Worm (Caenorhabditis elegans): ENCODE measurements around the gene srt-11.

srt-11 gene

DNA sequence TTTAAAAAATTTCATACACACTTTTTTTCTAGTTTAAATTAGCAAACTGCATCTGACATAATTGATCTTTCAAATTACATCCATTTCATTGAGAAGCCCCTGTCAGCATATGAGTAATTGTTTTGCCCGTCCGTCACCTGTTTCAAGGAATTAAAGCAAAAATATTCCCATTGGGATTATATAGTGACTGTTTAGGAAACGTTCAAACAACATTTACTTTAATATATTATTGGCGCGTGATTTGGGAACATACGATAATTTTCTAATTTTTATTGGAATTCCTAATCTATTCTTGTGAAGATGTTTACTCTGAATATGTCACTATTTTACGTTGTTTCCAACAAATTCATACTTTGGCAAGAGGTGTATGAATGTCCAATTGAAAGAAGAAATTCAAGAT is at the start of gene srt-11:
Gene srt-11, plus strand, starts transcription at position 301 of the 400 bp plus-strand sequence.
- no peak for TF ChIP-seq unc-62 (GFP tag; optimal IDR thresholded peaks at IDR 0.05)

DNA sequence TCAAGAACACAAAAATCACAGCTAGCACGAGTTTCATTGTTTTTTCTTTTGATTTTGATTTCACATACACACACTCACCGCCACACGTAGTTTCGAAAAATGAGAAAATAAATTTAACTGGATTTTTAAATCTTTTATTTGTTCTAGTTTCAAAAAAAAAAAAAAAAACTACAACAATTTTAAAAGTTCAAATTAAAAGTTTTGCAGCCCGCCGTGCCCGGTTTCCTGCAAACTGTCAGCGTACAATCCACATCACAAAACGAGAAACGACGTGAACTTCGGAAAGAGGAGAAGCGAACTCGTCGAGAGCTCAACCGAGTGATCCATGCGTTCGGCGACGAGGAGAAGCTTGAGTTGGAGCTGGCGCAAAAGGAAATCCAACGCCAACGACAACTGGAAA is 48.1 kb upstream of the srt-11 start, which contains the start of gene Y54E2A.5:
Gene Y54E2A.5, minus strand, starts transcription at position 101 of the 400 bp plus-strand sequence.
- no peak for TF ChIP-seq unc-62 (GFP tag; optimal IDR thresholded peaks at IDR 0.05)

DNA sequence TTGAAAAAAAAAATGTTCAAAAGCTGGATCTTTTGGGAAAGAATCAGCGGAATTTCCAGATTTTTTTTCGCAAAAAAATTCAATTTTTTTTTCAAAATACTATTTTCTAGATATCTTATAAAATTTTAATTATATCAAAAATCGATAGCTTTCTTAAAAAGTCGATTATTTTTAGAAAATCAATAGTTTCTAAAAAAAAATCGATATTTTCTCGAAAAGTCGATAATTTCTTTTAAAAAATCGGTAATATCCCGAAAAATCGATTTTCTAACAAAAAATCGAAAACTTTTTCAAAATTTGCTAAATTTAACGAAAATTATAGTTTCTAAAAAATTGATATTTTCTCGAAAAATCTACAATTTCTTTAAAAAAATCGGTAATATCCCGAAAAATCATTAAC is 37.0 kb upstream of the srt-11 start:
- no peak for TF ChIP-seq unc-62 (GFP tag; optimal IDR thresholded peaks at IDR 0.05)

DNA sequence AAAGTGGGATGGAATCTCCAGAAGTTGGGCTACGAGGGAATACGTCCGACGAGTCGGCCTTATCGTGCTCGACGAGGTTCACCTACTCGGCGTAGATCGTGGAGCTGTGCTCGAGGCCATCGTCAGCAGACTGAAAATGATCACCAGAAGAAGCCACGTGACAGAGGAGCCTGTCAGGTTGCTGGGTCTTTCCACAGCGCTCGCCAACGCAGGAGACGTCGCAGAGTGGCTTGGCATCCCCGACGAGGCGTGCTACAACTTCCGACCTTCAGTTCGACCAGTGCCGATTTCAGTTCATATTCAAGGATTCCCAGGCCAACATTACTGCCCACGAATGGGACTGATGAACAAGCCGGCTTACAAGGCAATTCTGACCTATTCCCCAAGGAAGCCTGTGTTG is 34.7 kb upstream of the srt-11 start:
- TF ChIP-seq unc-62 (GFP tag; optimal IDR thresholded peaks at IDR 0.05) = no peak

DNA sequence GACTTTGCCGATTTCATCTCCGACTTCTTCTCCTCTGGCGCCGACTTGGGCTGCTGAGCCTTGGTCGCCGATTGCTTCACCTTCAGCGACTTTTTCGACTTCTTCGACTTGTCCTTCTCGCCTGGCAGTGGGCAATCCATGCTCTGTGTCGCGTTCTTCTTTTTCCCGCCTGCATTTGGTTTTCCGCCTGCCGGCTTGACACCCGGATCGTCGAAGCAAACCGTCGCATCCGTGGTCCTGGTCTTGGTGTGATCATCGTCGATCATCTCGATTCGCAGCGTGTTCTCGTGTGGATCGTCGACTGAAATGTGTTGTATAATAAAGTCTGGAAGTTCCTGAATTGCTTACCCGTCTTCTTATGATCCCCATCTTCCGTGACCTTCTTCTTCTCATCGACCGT is 33.7 kb upstream of the srt-11 start:
- TF ChIP-seq unc-62 (GFP tag; optimal IDR thresholded peaks at IDR 0.05) = no peak

DNA sequence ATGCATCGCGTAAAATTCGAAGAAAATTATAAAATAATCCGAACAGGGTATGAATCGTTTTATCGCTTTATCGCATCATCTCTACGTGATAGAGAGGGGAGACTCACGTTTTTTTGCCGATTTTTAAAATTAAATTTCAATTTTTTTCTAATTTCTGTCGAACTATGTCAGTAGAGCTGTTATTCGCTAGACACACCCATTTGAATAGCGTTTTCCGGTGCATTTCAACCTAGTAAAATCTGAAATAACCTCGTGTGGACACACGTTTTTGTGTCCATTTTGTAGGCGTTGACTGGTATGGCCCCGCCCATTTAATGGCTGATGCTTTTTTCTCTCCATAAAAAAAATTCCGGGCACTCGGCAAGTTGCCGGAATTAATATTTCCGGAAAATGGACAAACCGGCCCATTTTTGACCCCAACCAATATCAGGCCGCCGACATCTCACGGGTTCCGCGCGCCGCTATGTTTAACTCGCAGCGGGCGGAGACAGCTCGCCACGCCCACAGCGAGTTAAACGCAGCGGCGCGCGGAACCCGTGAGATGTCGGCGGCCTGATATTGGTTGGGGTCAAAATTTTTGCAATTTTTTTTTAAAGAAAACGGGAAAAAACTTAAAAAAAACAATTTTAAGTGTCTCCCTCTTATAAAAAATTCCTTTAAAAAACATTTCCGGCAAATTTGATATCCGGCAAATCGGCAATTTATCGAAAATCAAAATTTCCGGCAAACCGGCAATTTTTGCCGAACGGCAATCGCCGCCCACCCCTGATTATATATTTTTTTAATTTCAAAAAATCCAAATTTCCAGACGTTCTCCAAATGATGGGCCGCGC is 32.6 kb upstream of the srt-11 start, which contains the start of gene Y54E2A.7:
Gene Y54E2A.7, minus strand, starts transcription at position 51 of the 833 bp plus-strand sequence.
- no peak for TF ChIP-seq unc-62 (GFP tag; optimal IDR thresholded peaks at IDR 0.05)

DNA sequence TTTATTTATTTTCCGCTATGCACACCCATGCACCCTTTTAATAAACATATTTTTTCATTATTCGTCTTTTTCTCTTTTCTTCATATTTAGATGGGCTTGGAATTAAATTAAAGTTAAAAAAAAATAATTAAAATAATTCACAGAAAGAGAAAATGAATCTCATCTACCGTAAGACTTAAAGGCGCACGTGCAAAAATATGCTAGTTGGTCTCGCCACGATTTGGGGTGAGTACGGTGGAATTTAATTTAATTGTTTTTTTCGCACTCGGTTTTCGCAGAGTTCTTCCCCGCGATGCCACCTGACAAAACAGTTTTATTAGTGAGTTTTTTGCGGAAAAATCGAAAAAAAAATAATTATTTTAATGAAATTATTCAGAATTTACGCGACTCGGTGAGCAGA is 27.7 kb upstream of the srt-11 start, which contains the start of gene Y54E2A.8:
Gene Y54E2A.8, plus strand, starts transcription at position 254 of the 400 bp plus-strand sequence.
- TF ChIP-seq unc-62 (GFP tag; optimal IDR thresholded peaks at IDR 0.05) = no peak

DNA sequence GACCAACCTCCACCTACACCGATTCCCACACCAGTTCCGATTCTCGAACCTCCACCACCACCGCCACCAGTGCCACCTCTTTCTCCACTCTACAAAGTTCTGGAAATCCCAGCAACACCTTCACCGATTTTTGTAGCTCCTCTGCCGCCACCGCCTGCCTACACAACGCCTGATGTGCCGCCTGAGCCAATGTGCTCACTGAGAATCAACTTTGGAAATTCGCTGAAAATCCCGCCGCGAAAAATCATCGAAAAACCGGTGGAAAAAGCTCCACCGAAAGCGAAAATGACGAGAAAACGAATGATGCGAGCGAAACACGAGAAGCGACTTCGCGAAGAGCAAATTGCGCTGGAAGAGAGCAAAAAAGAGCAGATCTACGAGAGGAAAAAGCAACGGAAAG is 25.9 kb upstream of the srt-11 start:
- no peak for TF ChIP-seq unc-62 (GFP tag; optimal IDR thresholded peaks at IDR 0.05)

DNA sequence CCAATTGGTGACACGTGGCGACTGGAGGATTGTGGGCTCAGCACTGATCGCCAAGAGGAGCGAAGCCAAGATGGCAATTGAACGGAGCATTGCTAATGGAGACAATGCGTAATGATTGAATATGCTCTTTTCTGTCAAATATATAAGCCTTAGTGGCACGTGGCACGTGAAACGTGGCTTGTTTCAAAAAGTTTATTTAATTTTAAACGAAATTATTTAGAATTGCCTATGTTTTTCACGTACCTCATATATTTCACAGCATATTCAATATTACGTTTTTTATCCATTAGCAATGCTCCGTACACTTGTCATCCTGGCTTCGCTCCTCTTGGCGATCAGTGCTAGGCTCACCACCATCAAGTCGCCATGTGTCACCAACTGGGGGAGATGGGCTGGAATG is 19.9 kb upstream of the srt-11 start, which contains the start of gene Y54E2A.9:
Gene Y54E2A.9, minus strand, starts transcription at position 101 of the 400 bp plus-strand sequence.
- TF ChIP-seq unc-62 (GFP tag; optimal IDR thresholded peaks at IDR 0.05) = no peak

DNA sequence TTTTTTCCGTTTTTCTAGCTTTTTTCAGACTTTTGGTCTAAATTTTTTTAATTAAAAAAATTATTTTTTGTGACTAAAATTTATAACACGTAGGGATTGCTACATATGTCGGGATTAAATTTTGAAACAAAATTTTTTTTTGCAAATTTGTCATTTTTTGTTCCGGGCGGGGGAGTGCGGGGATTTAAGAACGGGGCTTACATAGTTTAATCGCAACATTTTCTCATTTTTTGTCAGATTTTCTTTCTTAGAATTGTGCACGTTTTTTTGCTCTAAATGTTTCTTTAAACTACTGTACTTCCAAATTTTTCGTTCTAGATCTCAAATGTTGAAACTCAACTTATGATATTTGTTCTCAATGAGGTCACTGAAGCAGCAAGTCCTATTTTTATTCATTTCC is 15.0 kb upstream of the srt-11 start, which contains the start of gene Y54E2A.10:
Gene Y54E2A.10, plus strand, starts transcription at position 301 of the 400 bp plus-strand sequence.
- no peak for TF ChIP-seq unc-62 (GFP tag; optimal IDR thresholded peaks at IDR 0.05)

DNA sequence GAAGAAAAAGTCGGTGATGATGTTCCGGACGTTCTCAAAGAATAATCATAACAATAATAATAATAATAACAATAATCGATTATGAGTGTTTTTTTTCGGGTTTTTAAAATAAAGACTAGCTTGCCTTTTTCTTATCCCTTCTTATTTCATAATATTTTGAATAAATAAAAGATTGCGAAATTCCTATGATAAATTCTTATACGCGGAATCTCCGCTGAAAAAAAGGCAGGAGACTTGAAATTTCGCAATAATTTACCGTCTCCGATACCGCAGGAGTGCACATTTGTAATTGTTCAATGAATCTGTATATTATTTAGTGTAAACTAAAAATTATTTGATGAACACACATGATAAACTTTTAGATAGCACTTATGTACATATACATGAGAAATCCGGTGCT is 13.3 kb upstream of the srt-11 start:
- TF ChIP-seq unc-62 (GFP tag; optimal IDR thresholded peaks at IDR 0.05) = no peak

DNA sequence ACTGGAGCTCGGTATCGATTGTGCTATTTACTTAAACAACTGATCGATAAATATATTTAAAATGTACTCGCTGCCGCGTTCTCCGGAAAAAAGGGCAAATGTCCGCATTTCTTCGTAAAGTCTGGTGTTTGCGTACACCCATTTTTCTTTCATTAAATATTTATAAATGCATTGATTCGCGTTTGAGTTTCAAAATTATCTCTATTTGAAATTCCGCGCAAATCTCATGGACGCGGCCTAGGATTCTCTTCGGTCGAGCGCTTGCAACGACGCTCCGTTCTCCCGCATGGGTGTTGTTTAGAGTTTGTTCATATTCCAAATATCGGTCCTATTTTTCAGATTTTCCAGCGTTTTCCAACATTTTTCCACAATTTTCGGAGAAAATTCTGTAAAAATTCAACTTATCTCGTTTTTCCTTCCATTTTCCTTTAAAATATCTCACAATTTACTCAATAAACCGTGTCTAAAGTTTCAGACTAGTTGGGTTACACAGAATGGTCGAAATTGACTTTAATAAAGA is 10.8 kb upstream of the srt-11 start, which contains the start of gene eif-3.B:
Gene eif-3.B, plus strand, starts transcription at position 470 of the 520 bp plus-strand sequence.
- no peak for TF ChIP-seq unc-62 (GFP tag; optimal IDR thresholded peaks at IDR 0.05)

DNA sequence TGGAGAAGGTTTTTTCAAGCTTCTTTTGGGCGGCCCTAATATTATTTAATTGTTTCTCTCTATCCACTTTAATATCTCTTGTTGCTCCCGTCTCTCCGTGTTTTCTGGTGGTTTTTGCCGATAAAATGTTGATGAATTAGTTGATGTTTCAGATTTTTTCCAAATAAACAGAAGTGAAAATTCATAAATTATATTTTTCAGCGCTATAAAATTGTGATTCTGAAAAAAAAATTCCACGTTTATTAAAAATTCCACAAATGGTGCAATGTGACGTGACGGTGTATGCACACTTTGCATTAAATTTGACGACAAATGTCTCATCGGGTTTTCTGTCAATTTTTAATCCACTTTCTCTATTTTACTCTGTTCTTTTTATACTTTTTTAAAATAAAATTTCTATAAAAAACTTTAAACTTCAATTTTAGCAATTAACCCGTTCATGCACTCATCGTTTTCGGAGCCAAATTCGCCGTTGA is 7.7 kb upstream of the srt-11 start, which contains the start of gene tbc-20:
Gene tbc-20, plus strand, starts transcription at position 426 of the 476 bp plus-strand sequence.
- TF ChIP-seq unc-62 (GFP tag; optimal IDR thresholded peaks at IDR 0.05) = no peak

DNA sequence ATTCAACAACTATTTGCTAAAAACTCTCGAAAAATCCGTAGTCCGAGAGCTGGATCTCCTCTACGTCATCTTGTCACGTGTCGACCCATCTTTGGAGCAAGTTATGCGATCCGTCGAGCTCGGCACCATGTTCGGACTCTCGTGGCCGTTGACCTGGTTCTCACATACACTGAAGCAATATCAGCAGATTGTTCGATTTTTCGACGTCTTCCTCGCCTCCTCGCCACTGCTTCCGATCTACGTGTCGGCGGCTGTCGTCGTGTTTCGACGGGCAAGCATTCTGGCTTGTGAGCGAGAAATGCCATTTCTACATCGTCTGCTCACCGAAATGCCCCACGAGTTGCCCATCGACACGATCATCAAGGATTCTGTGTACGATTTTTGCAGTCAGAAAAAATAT is 6.4 kb upstream of the srt-11 start:
- no peak for TF ChIP-seq unc-62 (GFP tag; optimal IDR thresholded peaks at IDR 0.05)

DNA sequence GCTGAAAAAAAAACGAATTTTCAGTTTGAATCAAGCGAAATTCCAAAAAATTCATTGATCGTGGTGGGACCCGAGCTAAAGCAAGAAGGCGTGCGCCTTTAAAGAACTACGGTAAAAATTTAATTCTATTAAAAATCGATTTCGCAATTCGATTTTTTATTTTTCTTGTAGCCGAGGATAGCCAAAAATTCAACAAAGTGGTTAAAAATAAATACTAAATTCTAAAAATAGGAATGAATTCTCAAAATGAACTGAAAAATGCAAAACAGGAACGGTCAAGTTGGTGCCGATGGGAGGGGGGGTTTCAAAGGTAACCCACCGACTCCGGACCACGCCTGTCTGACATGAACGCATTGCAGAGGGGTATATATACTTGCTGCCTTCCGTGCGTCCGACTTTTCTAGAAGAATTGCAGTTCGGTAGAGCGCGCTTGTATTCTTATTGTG is 4.7 kb upstream of the srt-11 start:
- TF ChIP-seq unc-62 (GFP tag; optimal IDR thresholded peaks at IDR 0.05) = no peak

DNA sequence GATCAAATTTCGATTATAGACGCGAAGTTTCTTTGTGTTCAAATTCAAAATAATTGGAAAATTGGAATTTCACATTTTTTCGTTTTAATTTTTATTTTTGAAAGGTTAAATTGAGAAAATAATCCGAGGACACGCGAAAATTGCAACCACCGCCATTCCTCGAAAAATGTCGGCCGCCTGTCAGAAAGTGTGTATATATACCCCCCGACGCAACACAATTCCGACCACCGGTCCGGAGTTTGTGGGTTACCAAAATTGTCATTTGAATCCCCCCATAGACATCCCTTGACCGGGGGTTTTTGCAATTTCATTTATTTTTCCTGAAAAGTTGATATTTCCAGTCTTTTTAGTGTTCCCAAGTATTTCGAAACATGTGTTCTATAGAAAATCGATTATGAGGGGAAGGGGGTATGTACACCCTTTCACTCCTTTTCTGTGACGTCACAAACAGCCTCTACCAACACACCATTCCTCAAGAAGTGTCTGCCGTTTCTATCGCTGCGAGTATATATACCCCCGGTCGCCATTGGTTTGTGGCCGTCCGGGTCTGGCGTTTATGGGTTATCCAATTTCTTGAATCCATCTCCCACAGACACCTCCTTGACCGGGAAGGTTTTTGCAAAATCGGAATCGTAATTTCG is 1.4 kb upstream of the srt-11 start, which contains the start of gene W01D2.3:
Gene W01D2.3, minus strand, starts transcription at position 51 of the 641 bp plus-strand sequence.
- TF ChIP-seq unc-62 (GFP tag; optimal IDR thresholded peaks at IDR 0.05) = no peak

All from whole organism, dauer.